Worm (Caenorhabditis elegans) whole organism, L2 larva: ENCODE data around the gene nog-1.

Experiments
- R02D3.7 ChIP-seq: fragments of 150-350 bp; optimal IDR thresholded peaks from 2 replicates; lab custom pipeline; 2014; ENCODE audit warnings: missing biosample characterization, missing genetic modification characterization
- aly-2 ChIP-seq: fragments of 150-350 bp; optimal IDR thresholded peaks from 2 replicates; lab custom pipeline; 2014; ENCODE audit warnings: missing biosample characterization, missing genetic modification characterization
- ceh-82 ChIP-seq: fragments of 150-350 bp; optimal IDR thresholded peaks from 2 replicates; lab custom pipeline; 2014; ENCODE audit warnings: missing biosample characterization, missing genetic modification characterization
- mab-5 ChIP-seq: fragments of 150-350 bp; optimal IDR thresholded peaks from 2 replicates; lab custom pipeline; 2014; ENCODE audit warnings: missing biosample characterization, missing genetic modification characterization
- nhr-23 ChIP-seq: fragments of 150-350 bp; optimal IDR thresholded peaks from 2 replicates; lab custom pipeline; 2014; ENCODE audit warnings: missing biosample characterization, missing genetic modification reagents, missing genetic modification characterization
- zag-1 ChIP-seq: fragments of 150-350 bp; optimal IDR thresholded peaks from 2 replicates; lab custom pipeline; 2014; ENCODE audit warnings: missing biosample characterization, missing genetic modification characterization

ce11 chrIV:377791-378190 is 15.9 kb upstream of the nog-1 start:
- TF ChIP-seq mab-5 (tag; lab: Kevin White, UChicago) (no peak), aly-2 (no peak), nhr-23 (tag; lab: Kevin White, UChicago) (no peak), ceh-82 (tag; lab: Kevin White, UChicago) (no peak), R02D3.7 (tag; lab: Kevin White, UChicago) (no peak), zag-1 (tag; lab: Kevin White, UChicago) (no peak)
